Fruit fly (Drosophila melanogaster) whole organism, prepupa: ENCODE results near the gene mas.
A peak's percentile ranks its signal among the peaks of the same experiment; 100 is the strongest.

Experiments used
- Blimp-1 ChIP-seq: fragments of 200-800 bp; sonication (Bioruptor generic); optimal IDR thresholded peaks from 3 replicates; lab custom pipeline; 2017; ENCODE audit warnings: missing biosample characterization, missing genetic modification characterization, mild to moderate bottlenecking, moderate library complexity, missing genetic modification reagents
- CG10669 ChIP-seq: fragments of 200-800 bp; sonication (Bioruptor generic); optimal IDR thresholded peaks from 3 replicates; lab custom pipeline; 2018; ENCODE audit warnings: missing biosample characterization, mild to moderate bottlenecking, missing genetic modification characterization, moderate library complexity
- CG11294 ChIP-seq: fragments of 200-800 bp; sonication (Bioruptor generic); IDR thresholded peaks from 2 replicates; pipeline ENCODE4 v1.3.6; 2022; ENCODE audit warnings: missing biosample characterization, missing genetic modification characterization
- CG11762 ChIP-seq: fragments of 200-800 bp; sonication (Bioruptor generic); optimal IDR thresholded peaks from 3 replicates; lab custom pipeline; 2016; ENCODE audit warnings: missing biosample characterization, missing genetic modification characterization; ENCODE audit not compliant: insufficient read depth
- CG11902 ChIP-seq: fragments of 200-800 bp; sonication (Bioruptor generic); optimal IDR thresholded peaks from 3 replicates; lab custom pipeline; 2016; ENCODE audit warnings: missing biosample characterization, missing genetic modification characterization
- CG1621 ChIP-seq: fragments of 200-800 bp; sonication (Bioruptor generic); optimal IDR thresholded peaks from 3 replicates; lab custom pipeline; 2018; ENCODE audit warnings: missing biosample characterization, mild to moderate bottlenecking, missing genetic modification characterization
- CG16779 ChIP-seq: fragments of 200-800 bp; sonication (Bioruptor generic); optimal IDR thresholded peaks from 3 replicates; lab custom pipeline; 2017; ENCODE audit warnings: missing biosample characterization, mild to moderate bottlenecking, missing genetic modification characterization
- CG3032 ChIP-seq: fragments of 200-800 bp; optimal IDR thresholded peaks from 2 replicates; lab custom pipeline; 2019; ENCODE audit warnings: missing biosample characterization, mild to moderate bottlenecking, missing genetic modification characterization, moderate library complexity
- CG31627 ChIP-seq: fragments of 200-800 bp; sonication (Bioruptor generic); optimal IDR thresholded peaks from 3 replicates; lab custom pipeline; 2016; ENCODE audit warnings: missing biosample characterization, missing genetic modification characterization
- CG32006 ChIP-seq: fragments of 200-800 bp; sonication (Bioruptor generic); optimal IDR thresholded peaks from 3 replicates; lab custom pipeline; 2017; ENCODE audit warnings: missing biosample characterization, mild to moderate bottlenecking, missing genetic modification characterization
- CG34406 ChIP-seq: fragments of 200-800 bp; sonication (Bioruptor generic); optimal IDR thresholded peaks from 3 replicates; lab custom pipeline; 2016; ENCODE audit warnings: missing biosample characterization, missing genetic modification characterization
- CG4318 ChIP-seq: fragments of 200-800 bp; sonication (Bioruptor generic); optimal IDR thresholded peaks from 3 replicates; lab custom pipeline; 2017; ENCODE audit warnings: missing biosample characterization, mild to moderate bottlenecking, missing genetic modification characterization
- CG6163 ChIP-seq: fragments of 200-800 bp; sonication (Bioruptor generic); IDR thresholded peaks from 3 replicates; pipeline ENCODE4 v1.3.6; 2022; ENCODE audit warnings: missing biosample characterization, missing genetic modification characterization
- CG6276 ChIP-seq: fragments of 200-800 bp; sonication (Bioruptor generic); optimal IDR thresholded peaks from 2 replicates; lab custom pipeline; 2017; ENCODE audit warnings: missing biosample characterization, mild to moderate bottlenecking, missing genetic modification characterization
- CG6792 ChIP-seq: fragments of 200-800 bp; sonication (Bioruptor generic); optimal IDR thresholded peaks from 3 replicates; lab custom pipeline; 2016; ENCODE audit warnings: missing biosample characterization, missing genetic modification characterization
- CG6808 ChIP-seq: fragments of 200-800 bp; sonication (Bioruptor generic); optimal IDR thresholded peaks from 3 replicates; lab custom pipeline; 2017; ENCODE audit warnings: missing biosample characterization, missing genetic modification characterization, mild to moderate bottlenecking, moderate library complexity, missing genetic modification reagents
- CG7368 ChIP-seq: fragments of 200-800 bp; sonication (Bioruptor generic); optimal IDR thresholded peaks from 3 replicates; lab custom pipeline; 2016; ENCODE audit warnings: missing biosample characterization, missing genetic modification characterization
- CG8119 ChIP-seq: fragments of 200-800 bp; sonication (Bioruptor generic); IDR thresholded peaks from 3 replicates; pipeline ENCODE4 v1.3.6; 2022; ENCODE audit warnings: missing biosample characterization, missing genetic modification characterization
- CG8319 ChIP-seq: fragments of 200-800 bp; sonication (Bioruptor generic); optimal IDR thresholded peaks from 3 replicates; lab custom pipeline; 2016; ENCODE audit warnings: missing biosample characterization, missing genetic modification characterization
- CG9139 ChIP-seq: fragments of 200-800 bp; sonication (Bioruptor generic); optimal IDR thresholded peaks from 3 replicates; lab custom pipeline; 2017; ENCODE audit warnings: missing biosample characterization, mild to moderate bottlenecking, missing genetic modification characterization
- Eip78C ChIP-seq: fragments of 200-800 bp; sonication (Bioruptor generic); peaks from one replicate; lab custom pipeline; 2016; ENCODE audit warnings: missing biosample characterization, missing genetic modification characterization
- Ets21C ChIP-seq: fragments of 200-800 bp; sonication (Bioruptor generic); optimal IDR thresholded peaks from 3 replicates; lab custom pipeline; 2016; ENCODE audit warnings: missing biosample characterization, missing genetic modification characterization
- Ets96B ChIP-seq: fragments of 200-800 bp; optimal IDR thresholded peaks from 2 replicates; lab custom pipeline; 2019; ENCODE audit warnings: missing biosample characterization, mild to moderate bottlenecking, missing genetic modification characterization, moderate library complexity
- Gug ChIP-seq: fragments of 200-800 bp; sonication (Bioruptor generic); IDR thresholded peaks from 2 replicates; pipeline ENCODE4 v1.3.6; 2022; ENCODE audit warnings: missing biosample characterization, missing genetic modification characterization
- Hr38 ChIP-seq: sonication (Bioruptor generic); optimal IDR thresholded peaks from 2 replicates; lab custom pipeline; 2016; ENCODE audit warnings: missing biosample characterization, missing genetic modification characterization
- Hr39 ChIP-seq: fragments of 200-800 bp; sonication (Bioruptor generic); optimal IDR thresholded peaks from 2 replicates; lab custom pipeline; 2016; ENCODE audit warnings: missing biosample characterization, missing genetic modification characterization
- Hr4 ChIP-seq: fragments of 200-800 bp; sonication (Bioruptor generic); optimal IDR thresholded peaks from 3 replicates; lab custom pipeline; 2016; ENCODE audit warnings: missing biosample characterization, missing genetic modification characterization
- Lpt ChIP-seq: fragments of 200-800 bp; sonication (Bioruptor generic); optimal IDR thresholded peaks from 3 replicates; lab custom pipeline; 2016; ENCODE audit warnings: missing biosample characterization, missing genetic modification characterization
- Met ChIP-seq: fragments of 200-800 bp; sonication (Bioruptor generic); optimal IDR thresholded peaks from 3 replicates; lab custom pipeline; 2016; ENCODE audit warnings: missing biosample characterization, missing genetic modification characterization
- OdsH ChIP-seq: fragments of 200-800 bp; sonication (Bioruptor generic); optimal IDR thresholded peaks from 3 replicates; lab custom pipeline; 2016; ENCODE audit warnings: missing biosample characterization, missing genetic modification characterization
- Smox ChIP-seq: fragments of 200-800 bp; sonication (Bioruptor generic); optimal IDR thresholded peaks from 3 replicates; lab custom pipeline; 2016; ENCODE audit warnings: missing biosample characterization, missing genetic modification characterization
- Sox102F ChIP-seq: fragments of 200-800 bp; sonication (Bioruptor generic); optimal IDR thresholded peaks from 2 replicates; lab custom pipeline; 2016; ENCODE audit warnings: missing biosample characterization, mild to moderate bottlenecking, missing genetic modification characterization
- Sox14 ChIP-seq: fragments of 200-800 bp; sonication (Bioruptor generic); optimal IDR thresholded peaks from 3 replicates; lab custom pipeline; 2016; ENCODE audit warnings: missing biosample characterization, missing genetic modification characterization
- Sox15 ChIP-seq: fragments of 200-800 bp; sonication (Bioruptor generic); optimal IDR thresholded peaks from 3 replicates; lab custom pipeline; 2016; ENCODE audit warnings: missing biosample characterization, missing genetic modification characterization
- acj6 ChIP-seq: fragments of 200-800 bp; sonication (Bioruptor generic); optimal IDR thresholded peaks from 3 replicates; lab custom pipeline; 2016; ENCODE audit warnings: missing biosample characterization, missing genetic modification characterization
- cyc ChIP-seq: fragments of 200-800 bp; sonication (Bioruptor generic); optimal IDR thresholded peaks from 3 replicates; lab custom pipeline; 2016; ENCODE audit warnings: missing biosample characterization, missing genetic modification characterization
- dsx ChIP-seq: fragments of 200-800 bp; optimal IDR thresholded peaks from 3 replicates; lab custom pipeline; 2019; ENCODE audit warnings: missing biosample characterization, mild to moderate bottlenecking, missing genetic modification characterization, moderate library complexity; ENCODE audit not compliant: poor library complexity, severe bottlenecking
- eg ChIP-seq: fragments of 200-800 bp; sonication (Bioruptor generic); IDR thresholded peaks from 3 replicates; pipeline ENCODE4 v1.3.6; 2022; ENCODE audit warnings: missing biosample characterization, missing genetic modification characterization
- esn ChIP-seq: fragments of 200-800 bp; sonication (Bioruptor generic); optimal IDR thresholded peaks from 2 replicates; lab custom pipeline; 2016; ENCODE audit warnings: missing biosample characterization, mild to moderate bottlenecking, missing genetic modification characterization, moderate library complexity
- fd59A ChIP-seq: fragments of 200-800 bp; sonication (Bioruptor generic); optimal IDR thresholded peaks from 2 replicates; lab custom pipeline; 2017; ENCODE audit warnings: missing biosample characterization, mild to moderate bottlenecking, missing genetic modification characterization, missing genetic modification reagents
- fd85E ChIP-seq: fragments of 200-800 bp; sonication (Bioruptor generic); optimal IDR thresholded peaks from 3 replicates; lab custom pipeline; 2016; ENCODE audit warnings: missing biosample characterization, missing genetic modification characterization
- fkh ChIP-seq: fragments of 200-800 bp; sonication (Bioruptor generic); optimal IDR thresholded peaks from 3 replicates; lab custom pipeline; 2017; ENCODE audit warnings: missing biosample characterization, mild to moderate bottlenecking, missing genetic modification characterization, moderate library complexity
- lz ChIP-seq: fragments of 200-800 bp; sonication (Bioruptor generic); optimal IDR thresholded peaks from 3 replicates; lab custom pipeline; 2016; ENCODE audit warnings: missing biosample characterization, missing genetic modification characterization
- net ChIP-seq: fragments of 200-800 bp; sonication (Bioruptor generic); optimal IDR thresholded peaks from 3 replicates; lab custom pipeline; 2016; ENCODE audit warnings: missing biosample characterization, missing genetic modification characterization
- pdm3 ChIP-seq: fragments of 200-800 bp; sonication (Bioruptor generic); optimal IDR thresholded peaks from 3 replicates; lab custom pipeline; 2016; ENCODE audit warnings: missing biosample characterization, missing genetic modification characterization
- salr ChIP-seq, 2 experiments: fragments of 200-800 bp; sonication (Bioruptor generic); optimal IDR thresholded peaks; 3 replicates each; lab custom pipeline; 2016 to 2018; ENCODE audit warnings: missing biosample characterization in 2 of 2, missing genetic modification characterization in 2 of 2, mild to moderate bottlenecking in 1 of 2
- spab ChIP-seq: fragments of 200-800 bp; sonication (Bioruptor generic); optimal IDR thresholded peaks from 2 replicates; lab custom pipeline; 2017; ENCODE audit warnings: missing biosample characterization, mild to moderate bottlenecking, missing genetic modification characterization, missing genetic modification reagents
- ss ChIP-seq, 2 experiments: fragments of 200-800 bp; sonication (Bioruptor generic); optimal IDR thresholded peaks; 2 replicates in 1 of 2; 3 replicates in 1 of 2; lab custom pipeline; 2017 to 2018; ENCODE audit warnings: mild to moderate bottlenecking in 2 of 2, missing biosample characterization in 2 of 2, missing genetic modification characterization in 2 of 2, moderate library complexity in 1 of 2
- svp ChIP-seq: fragments of 200-800 bp; sonication (Bioruptor generic); peaks from one replicate; lab custom pipeline; 2016; ENCODE audit warnings: missing biosample characterization, missing genetic modification characterization
- topi ChIP-seq: fragments of 200-800 bp; sonication (Bioruptor generic); optimal IDR thresholded peaks from 3 replicates; lab custom pipeline; 2016; ENCODE audit warnings: missing biosample characterization, missing genetic modification characterization
- vri ChIP-seq: fragments of 200-800 bp; sonication (Bioruptor generic); optimal IDR thresholded peaks from 3 replicates; lab custom pipeline; 2016; ENCODE audit warnings: missing biosample characterization, mild to moderate bottlenecking, missing genetic modification characterization

The mas gene

DNA sequence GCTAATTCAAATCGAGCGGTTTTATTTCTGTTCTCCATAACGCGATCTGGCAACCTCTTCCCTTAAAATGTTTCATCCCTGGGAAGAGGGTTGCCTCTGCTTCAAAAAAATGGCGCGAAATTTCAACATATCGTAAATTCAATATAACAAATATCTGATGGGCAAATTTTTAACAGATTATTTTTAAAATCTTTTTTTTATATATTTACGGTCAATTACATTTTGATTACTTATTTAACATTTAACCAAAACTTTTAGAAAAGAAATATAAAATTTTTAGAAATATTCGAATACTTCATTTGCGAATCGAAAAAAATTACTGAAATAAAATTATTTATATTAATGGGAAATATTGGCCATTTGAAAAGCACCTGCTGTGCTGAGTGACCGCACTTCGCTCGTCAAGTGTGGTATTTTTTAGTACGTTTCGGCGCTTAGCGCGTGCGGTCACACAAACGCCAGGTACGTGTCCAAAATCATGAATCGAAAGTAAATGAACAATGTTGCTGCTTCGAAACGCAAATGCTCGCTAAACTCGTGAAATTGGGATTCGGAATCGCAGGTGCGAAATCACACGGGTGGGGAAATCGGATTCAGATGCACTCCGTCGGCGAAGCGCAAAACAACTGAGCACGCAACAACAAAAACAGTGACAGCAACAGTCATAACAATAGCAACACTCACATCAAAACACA lies 2.8 kb upstream of the mas start, which contains the start of gene Ero1L:
Gene Ero1L, plus strand, starts transcription at position 448 of the 695 bp plus-strand sequence.
- no peak for TF ChIP-seq CG6276 (GFP tag; lab: Kevin White, UChicago)
- TF ChIP-seq CG9139 (GFP tag; lab: Kevin White, UChicago) = no peak
- no peak for TF ChIP-seq Hr38 (GFP tag; lab: Kevin White, UChicago)
- TF ChIP-seq Gug (GFP tag; lab: Robert Waterston, UW) = 0 out of 2 replicates have a peak, but pooled peaks have one; percentile 9
- no peak for TF ChIP-seq CG11902 (GFP tag; lab: Kevin White, UChicago)
- TF ChIP-seq acj6 = no peak
- peak; percentile 47 for TF ChIP-seq CG3032 (tag; lab: Kevin White, UChicago)
- peak; percentile 33 for TF ChIP-seq Met (GFP tag; lab: Kevin White, UChicago)
- TF ChIP-seq eg (GFP tag; lab: Robert Waterston, UW) = peak; percentile 45; the same call in 2 of the 3 replicates
- no peak for TF ChIP-seq fd85E (GFP tag; lab: Kevin White, UChicago)
- TF ChIP-seq vri (GFP tag; lab: Kevin White, UChicago) = peak; percentile 25
- no peak for TF ChIP-seq CG6792
- TF ChIP-seq salr (GFP tag; optimal IDR thresholded peaks at IDR 0.05; lab: Kevin White, UChicago) = no peak
- no peak for TF ChIP-seq fd59A (GFP tag; lab: Kevin White, UChicago)
- peak; percentile 41 for TF ChIP-seq cyc (GFP tag; lab: Kevin White, UChicago)
- no peak for TF ChIP-seq Sox15 (GFP tag; lab: Kevin White, UChicago)
- peak; percentile 13 for TF ChIP-seq net (GFP tag; lab: Kevin White, UChicago)
- no peak for TF ChIP-seq CG11762 (GFP tag; lab: Kevin White, UChicago)
- TF ChIP-seq esn (GFP tag; lab: Kevin White, UChicago) = peak; percentile 37
- no peak for TF ChIP-seq topi (GFP tag; lab: Kevin White, UChicago)
- TF ChIP-seq pdm3 (GFP tag; lab: Kevin White, UChicago) = peak; percentile 2
- TF ChIP-seq ss (GFP tag; optimal IDR thresholded peaks at IDR 0.05; lab: Kevin White, UChicago) = peak in 1 of 2 experiments; percentile 8
- TF ChIP-seq Hr4 (GFP tag; lab: Kevin White, UChicago) = no peak
- no peak for TF ChIP-seq fkh (GFP tag; lab: Kevin White, UChicago)
- TF ChIP-seq CG10669 (GFP tag; lab: Kevin White, UChicago) = no peak
- peak; percentile 39 for TF ChIP-seq Smox
- TF ChIP-seq Hr39 (GFP tag; lab: Kevin White, UChicago) = peak; percentile 4
- no peak for TF ChIP-seq CG1621 (tag; lab: Kevin White, UChicago)
- TF ChIP-seq CG6163 (GFP tag; lab: Robert Waterston, UW) = 0 out of 3 replicates have a peak, but pooled peaks have one; percentile 14
- no peak for TF ChIP-seq CG8119 (GFP tag; lab: Robert Waterston, UW)
- TF ChIP-seq CG34406 (GFP tag; lab: Kevin White, UChicago) = no peak
- peak; percentile 38 for TF ChIP-seq Ets96B (tag; lab: Kevin White, UChicago)
- peak; percentile 18 for TF ChIP-seq Sox14 (GFP tag; lab: Kevin White, UChicago)
- peak; percentile 37 for TF ChIP-seq Blimp-1 (GFP tag; lab: Kevin White, UChicago)
- TF ChIP-seq CG4318 = no peak
- peak; percentile 24 for TF ChIP-seq CG31627 (GFP tag; lab: Kevin White, UChicago)
- TF ChIP-seq CG6808 = no peak
- TF ChIP-seq Ets21C (GFP tag; lab: Kevin White, UChicago) = no peak
- no peak for TF ChIP-seq CG11294 (GFP tag; lab: Robert Waterston, UW)
- TF ChIP-seq spab (GFP tag; lab: Kevin White, UChicago) = no peak
- no peak for TF ChIP-seq CG8319 (GFP tag; lab: Kevin White, UChicago)
- no peak for TF ChIP-seq CG7368 (GFP tag; lab: Kevin White, UChicago)
- TF ChIP-seq Lpt (GFP tag; lab: Kevin White, UChicago) = no peak
- TF ChIP-seq svp (GFP tag; lab: Kevin White, UChicago) = peak; percentile 80
- TF ChIP-seq CG32006 (GFP tag; lab: Kevin White, UChicago) = no peak
- TF ChIP-seq CG16779 (tag; lab: Kevin White, UChicago) = no peak
- TF ChIP-seq dsx = peak; percentile 76
- peak; percentile 49 for TF ChIP-seq Eip78C
- no peak for TF ChIP-seq Sox102F
- no peak for TF ChIP-seq lz (GFP tag; lab: Kevin White, UChicago)
- TF ChIP-seq OdsH (GFP tag; lab: Kevin White, UChicago) = no peak
